Fruit fly (Drosophila melanogaster) whole organism, wandering third instar larva: ENCODE results near the gene CG7335.

Source experiments
- Abd-B ChIP-seq: fragments of >200 bp; optimal IDR thresholded peaks from 2 replicates; lab custom pipeline; 2017; ENCODE audit warnings: missing biosample characterization, missing genetic modification characterization
- Dfd ChIP-seq: fragments of >200 bp; optimal IDR thresholded peaks from 2 replicates; lab custom pipeline; 2017; ENCODE audit warnings: missing biosample characterization, missing genetic modification characterization
- Hr78 ChIP-seq: fragments of >200 bp; optimal IDR thresholded peaks from 2 replicates; lab custom pipeline; 2017; ENCODE audit warnings: missing biosample characterization, missing genetic modification characterization
- Hr83 ChIP-seq: fragments of 200-300 bp; sonication (Bioruptor generic); optimal IDR thresholded peaks from 2 replicates; lab custom pipeline; 2016; ENCODE audit warnings: missing biosample characterization, mild to moderate bottlenecking, missing genetic modification characterization, moderate library complexity; ENCODE audit not compliant: poor library complexity, severe bottlenecking
- Mio ChIP-seq: sonication (Bioruptor generic); optimal IDR thresholded peaks from 2 replicates; lab custom pipeline; 2016; ENCODE audit warnings: missing biosample characterization, missing genetic modification characterization
- Sp1 ChIP-seq: fragments of 200-800 bp; sonication (Bioruptor generic); optimal IDR thresholded peaks from 3 replicates; lab custom pipeline; 2019; ENCODE audit warnings: missing biosample characterization, mild to moderate bottlenecking, missing genetic modification characterization, moderate library complexity
- br ChIP-seq: fragments of 200-800 bp; sonication (Bioruptor generic); optimal IDR thresholded peaks from 2 replicates; lab custom pipeline; 2016; ENCODE audit warnings: missing biosample characterization, missing genetic modification characterization
- ey ChIP-seq: fragments of 200-800 bp; sonication (Bioruptor generic); optimal IDR thresholded peaks from 2 replicates; lab custom pipeline; 2016; ENCODE audit warnings: missing biosample characterization, missing genetic modification characterization
- foxo ChIP-seq, 2 experiments: fragments of 200-800 bp; sonication (Bioruptor generic); optimal IDR thresholded peaks; 2 replicates in 1 of 2; 3 replicates in 1 of 2; lab custom pipeline; 2016 to 2017; ENCODE audit warnings: missing biosample characterization in 2 of 2, missing genetic modification characterization in 2 of 2
- pan ChIP-seq: fragments of >200 bp; optimal IDR thresholded peaks from 2 replicates; lab custom pipeline; 2017
- psq ChIP-seq: fragments of 200-800 bp; sonication (Bioruptor generic); optimal IDR thresholded peaks from 3 replicates; lab custom pipeline; 2017; ENCODE audit warnings: missing biosample characterization, mild to moderate bottlenecking, missing genetic modification characterization, moderate library complexity
- rgr ChIP-seq: fragments of 200-800 bp; sonication (Bioruptor generic); optimal IDR thresholded peaks from 3 replicates; lab custom pipeline; 2016; ENCODE audit warnings: missing biosample characterization, mild to moderate bottlenecking, missing genetic modification characterization
- tai ChIP-seq: sonication (Bioruptor generic); optimal IDR thresholded peaks from 2 replicates; lab custom pipeline; 2016; ENCODE audit warnings: missing biosample characterization, missing genetic modification characterization

DNA sequence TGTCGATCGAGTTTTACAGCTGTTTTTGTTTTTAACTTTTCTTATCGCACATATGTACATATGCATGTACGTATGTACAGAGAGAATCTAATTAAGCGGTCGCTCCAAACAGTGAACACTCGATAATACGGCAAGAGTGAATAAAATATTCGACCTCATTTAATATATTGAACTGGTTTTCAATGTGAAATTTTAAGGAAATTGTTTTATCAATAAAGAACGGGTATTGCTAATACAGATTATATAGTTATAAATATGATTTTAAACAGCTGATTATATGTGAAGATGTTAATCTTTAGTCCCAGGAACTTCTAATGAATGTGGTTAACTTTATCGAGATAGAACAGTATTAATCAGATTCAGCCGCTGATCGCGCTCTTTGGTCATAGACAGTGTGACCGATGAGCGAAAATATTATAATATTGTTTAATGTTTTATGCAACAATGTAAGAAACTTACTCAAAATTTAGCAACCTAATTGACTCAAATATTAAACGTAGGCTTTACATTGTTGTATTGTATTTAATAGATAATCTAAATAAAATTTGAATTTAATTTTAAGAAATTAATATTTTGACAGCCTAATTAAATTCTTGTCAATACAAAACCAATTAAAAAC is 7.6 kb upstream of the CG7335 start, which contains the start of gene CG7328:
- peak; percentile 65 for TF ChIP-seq psq (GFP tag; lab: Kevin White, UChicago)
- no peak for TF ChIP-seq tai (GFP tag; lab: Kevin White, UChicago)
- no peak for TF ChIP-seq Hr78 (GFP tag; lab: Kevin White, UChicago)
- TF ChIP-seq pan (lab: Kevin White, UChicago): no peak
- TF ChIP-seq Mio: no peak
- TF ChIP-seq Hr83 (GFP tag; lab: Kevin White, UChicago): no peak
- TF ChIP-seq foxo (GFP tag; optimal IDR thresholded peaks at IDR 0.05; lab: Kevin White, UChicago): no peak
- TF ChIP-seq Abd-B (GFP tag; lab: Kevin White, UChicago): no peak
- no peak for TF ChIP-seq Dfd (GFP tag; lab: Kevin White, UChicago)
- TF ChIP-seq ey: peak; percentile 80
- TF ChIP-seq Sp1 (GFP tag; lab: Kevin White, UChicago): peak; percentile 82
- peak; percentile 84 for TF ChIP-seq rgr (GFP tag; lab: Kevin White, UChicago)
- TF ChIP-seq br (GFP tag; lab: Kevin White, UChicago): peak; percentile 71
